Worm (Caenorhabditis elegans): Measurements from ENCODE around the gene pfd-4.

DNA sequence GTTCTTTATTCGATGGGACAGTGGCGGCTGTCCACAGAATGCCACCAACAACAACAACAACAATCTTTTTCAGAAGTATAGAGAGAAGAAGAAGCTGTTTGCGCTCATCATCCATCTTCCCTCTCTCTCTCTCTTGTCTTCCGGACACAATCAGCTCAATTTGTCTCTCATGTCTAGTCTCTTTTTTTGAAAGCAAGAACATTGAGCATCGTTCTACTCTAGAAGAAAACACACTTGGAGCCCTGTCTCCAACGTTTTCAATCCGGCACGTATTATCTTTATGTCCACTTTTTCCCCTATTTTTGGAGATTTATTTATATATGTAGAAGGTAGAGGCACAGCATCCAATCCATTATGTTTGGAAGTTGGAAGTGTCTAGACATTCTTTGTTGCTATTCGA is 33.8 kb downstream of the pfd-4 start:
- TF ChIP-seq B0336.3 (GFP tag; IDR thresholded peaks at IDR 0.05) (no peak), lir-1 (GFP tag; conservative IDR thresholded peaks at IDR 0.05) (no peak), unc-62 (GFP tag; optimal IDR thresholded peaks at IDR 0.05) (no peak), ztf-18 (tag; optimal IDR thresholded peaks at IDR 0.05) (no peak), cebp-2 (GFP tag; IDR thresholded peaks at IDR 0.05) (no peak), unc-130 (GFP tag; optimal IDR thresholded peaks at IDR 0.05) (no peak), Y79H2A.3 (GFP tag; conservative IDR thresholded peaks at IDR 0.05) (no peak)
